Worm (Caenorhabditis elegans): ENCODE results near the gene cubn-1.

- TF ChIP-seq madf-2 (tag; optimal IDR thresholded peaks at IDR 0.05) = no peak
- TF ChIP-seq gmeb-2 (tag; optimal IDR thresholded peaks at IDR 0.05) = no peak
- TF ChIP-seq nhr-232 (tag; optimal IDR thresholded peaks at IDR 0.05) = no peak
- TF ChIP-seq ceh-30 (tag; optimal IDR thresholded peaks at IDR 0.05) = no peak
- TF ChIP-seq ceh-24 (tag; optimal IDR thresholded peaks at IDR 0.05) = no peak
- no peak for TF ChIP-seq pha-4 (tag; optimal IDR thresholded peaks at IDR 0.05)
- TF ChIP-seq fax-1 (tag; optimal IDR thresholded peaks at IDR 0.05) = no peak
Observed at ce11 chrV:12660280-12660818, 49.2 kb downstream of the cubn-1 start, which contains the start of gene his-74.

Measured in whole organism, late embryonic.